Worm (Caenorhabditis elegans) whole organism, L4/young adult: ENCODE results near the gene dhhc-8.

ENCODE experiments used
- W03F9.2 ChIP-seq: fragments of 150-350 bp; optimal IDR thresholded peaks from 2 replicates; lab custom pipeline; 2014; ENCODE audit warnings: missing biosample characterization, missing genetic modification characterization
- dao-5 ChIP-seq: sonication (generic microtip); optimal IDR thresholded peaks from 2 replicates; lab custom pipeline; 2016; ENCODE audit warnings: missing genotype, missing genetic modification characterization, moderate library complexity, missing compliant biosample characterization
- him-1 ChIP-seq: sonication (generic microtip); optimal IDR thresholded peaks from 2 replicates; lab custom pipeline; 2016; ENCODE audit warnings: missing genotype, missing genetic modification reagents, missing genetic modification characterization, missing compliant biosample characterization

dhhc-8 gene

ce11 chrIII:13123440-13123839, 16.0 kb downstream of the dhhc-8 start:
- TF ChIP-seq dao-5 (tag; lab: Kevin White, UChicago) (no peak), him-1 (tag; lab: Kevin White, UChicago) (no peak), W03F9.2 (tag; lab: Kevin White, UChicago) (no peak)

ce11 chrIII:13127157-13127556, 19.8 kb downstream of the dhhc-8 start:
- TF ChIP-seq him-1 (tag; lab: Kevin White, UChicago) (no peak), W03F9.2 (tag; lab: Kevin White, UChicago) (no peak), dao-5 (tag; lab: Kevin White, UChicago) (no peak)

- TF ChIP-seq W03F9.2 (tag; lab: Kevin White, UChicago): no peak
- TF ChIP-seq dao-5 (tag; lab: Kevin White, UChicago): no peak
Measured at ce11 chrIII:13131220-13131619, 23.8 kb downstream of the dhhc-8 start.

ce11 chrIII:13139301-13139700, 31.9 kb downstream of the dhhc-8 start, which contains the start of gene bre-2:
TSS of gene bre-2 (minus strand) at chrIII:13139626.
- TF ChIP-seq him-1 (tag; lab: Kevin White, UChicago) (no peak), W03F9.2 (tag; lab: Kevin White, UChicago) (no peak), dao-5 (tag; lab: Kevin White, UChicago) (no peak)

- TF ChIP-seq dao-5 (tag; lab: Kevin White, UChicago) (no peak), him-1 (tag; lab: Kevin White, UChicago) (no peak), W03F9.2 (tag; lab: Kevin White, UChicago) (no peak)
Measured at ce11 chrIII:13151765-13152164, 44.4 kb downstream of the dhhc-8 start.

ce11 chrIII:13152697-13153391, 45.4 kb downstream of the dhhc-8 start, which contains the start of gene Y39E4B.10:
TSS of gene Y39E4B.10 (minus strand) at chrIII:13152858.
- TF ChIP-seq him-1 (tag; lab: Kevin White, UChicago): no peak
- peak; percentile 26 for TF ChIP-seq W03F9.2 (tag; lab: Kevin White, UChicago)

ce11 chrIII:13153517-13153916, 46.1 kb downstream of the dhhc-8 start, which contains the start of gene abce-1:
TSS of gene abce-1 (plus strand) at chrIII:13153817.
- TF ChIP-seq dao-5 (tag; lab: Kevin White, UChicago) (no peak), W03F9.2 (tag; lab: Kevin White, UChicago) (no peak), him-1 (tag; lab: Kevin White, UChicago) (no peak)

ce11 chrIII:13160636-13161035, 53.2 kb downstream of the dhhc-8 start:
- TF ChIP-seq him-1 (tag; lab: Kevin White, UChicago) (no peak), dao-5 (tag; lab: Kevin White, UChicago) (no peak), W03F9.2 (tag; lab: Kevin White, UChicago) (no peak)

- no peak for TF ChIP-seq him-1 (tag; lab: Kevin White, UChicago)
- TF ChIP-seq dao-5 (tag; lab: Kevin White, UChicago): no peak
- TF ChIP-seq W03F9.2 (tag; lab: Kevin White, UChicago): no peak
Measured at ce11 chrIII:13164902-13165301, 57.5 kb downstream of the dhhc-8 start.
